Fruit fly (Drosophila melanogaster) Kc167 (cell line): ENCODE measurements around the gene CG32102.

Experiments
- Myc ChIP-seq: fragments of >200 bp; optimal IDR thresholded peaks from 2 replicates; lab custom pipeline; 2017; ENCODE audit warnings: missing external identifiers
- Sin3A ChIP-seq: fragments of >200 bp; optimal IDR thresholded peaks from 2 replicates; lab custom pipeline; 2018; ENCODE audit warnings: missing external identifiers
- h ChIP-seq: fragments of >200 bp; optimal IDR thresholded peaks from 3 replicates; lab custom pipeline; 2018; ENCODE audit warnings: missing external identifiers
- insv ChIP-seq: fragments of >200 bp; optimal IDR thresholded peaks from 3 replicates; lab custom pipeline; 2018; ENCODE audit warnings: missing external identifiers
- psq ChIP-seq: fragments of >200 bp; optimal IDR thresholded peaks from 2 replicates; lab custom pipeline; 2017; ENCODE audit warnings: missing external identifiers
- ttk ChIP-seq: sonication (Bioruptor generic); optimal IDR thresholded peaks from 2 replicates; lab custom pipeline; 2017; ENCODE audit warnings: missing external identifiers

DNA sequence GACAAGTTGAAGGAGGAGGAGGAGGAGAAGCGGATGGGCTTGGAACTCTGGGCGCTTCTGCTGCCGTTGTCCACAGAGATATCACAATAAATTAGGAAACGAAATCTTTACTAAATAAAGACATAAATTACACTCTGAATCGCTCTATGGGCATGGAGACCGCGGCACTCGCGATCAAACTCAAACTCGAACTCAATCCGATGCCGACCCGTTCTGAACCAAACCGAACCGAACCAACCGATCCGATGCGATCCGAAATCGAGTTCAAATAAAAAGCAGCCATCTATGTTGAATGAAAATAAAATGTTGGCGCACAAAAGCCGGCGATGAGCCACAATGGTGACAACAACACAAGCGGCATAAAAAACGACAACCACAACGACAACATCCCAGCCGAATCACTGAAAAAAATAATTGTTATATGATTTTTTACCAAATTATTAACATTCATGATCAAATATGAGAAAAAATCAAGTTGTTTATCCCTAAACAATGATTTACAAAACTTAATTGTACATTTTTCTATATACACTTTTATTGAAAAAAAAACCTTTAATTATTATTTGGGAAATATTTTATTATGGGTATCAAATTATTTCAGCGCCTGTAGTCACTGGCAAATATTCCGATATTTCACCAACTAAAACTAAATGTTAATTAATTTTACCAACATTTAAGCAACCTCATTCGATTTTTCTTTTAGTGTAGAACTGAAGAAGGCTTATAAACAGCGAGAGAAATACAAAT is 12.5 kb downstream of the CG32102 start:
- TF ChIP-seq ttk (lab: Kevin White, UChicago) (no peak), insv (lab: Kevin White, UChicago) (no peak), Sin3A (no peak), Myc (lab: Kevin White, UChicago) (no peak), h (lab: Kevin White, UChicago) (no peak), psq (lab: Kevin White, UChicago) (no peak)
